Worm (Caenorhabditis elegans): ENCODE measurements around the gene bgal-1.

bgal-1 gene

ce11 chrV:11245029-11245428 is 19.2 kb upstream of the bgal-1 start:
- TF ChIP-seq W03F9.2 (tag; optimal IDR thresholded peaks at IDR 0.05) (no peak), dao-5 (tag; optimal IDR thresholded peaks at IDR 0.05) (no peak), him-1 (tag; optimal IDR thresholded peaks at IDR 0.05) (no peak)

- TF ChIP-seq him-1 (tag; optimal IDR thresholded peaks at IDR 0.05) (no peak), dao-5 (tag; optimal IDR thresholded peaks at IDR 0.05) (no peak), W03F9.2 (tag; optimal IDR thresholded peaks at IDR 0.05) (no peak)
These were observed 18.7 kb upstream of the bgal-1 start, which contains the start of gene mxl-1 for ce11 chrV:11244539-11244938. Gene mxl-1, plus strand, starts transcription at chrV:11244839.

- TF ChIP-seq W03F9.2 (tag; optimal IDR thresholded peaks at IDR 0.05), result no peak
- TF ChIP-seq him-1 (tag; optimal IDR thresholded peaks at IDR 0.05), result no peak
- TF ChIP-seq dao-5 (tag; optimal IDR thresholded peaks at IDR 0.05), result no peak
These were observed 15.8 kb upstream of the bgal-1 start, which contains the start of gene pgap-1 for ce11 chrV:11241580-11241979. Gene pgap-1, plus strand, starts transcription at chrV:11241880.

- no peak for TF ChIP-seq W03F9.2 (tag; optimal IDR thresholded peaks at IDR 0.05)
- no peak for TF ChIP-seq dao-5 (tag; optimal IDR thresholded peaks at IDR 0.05)
- TF ChIP-seq him-1 (tag; optimal IDR thresholded peaks at IDR 0.05), result no peak
These were observed 13.4 kb upstream of the bgal-1 start, which contains the start of the genes dvc-1 and ima-1 for ce11 chrV:11239187-11239725. Gene dvc-1, minus strand, starts transcription at chrV:11239331. Gene ima-1, plus strand, starts transcription at chrV:11239675.

ce11 chrV:11235876-11236275 is 10.1 kb upstream of the bgal-1 start:
- TF ChIP-seq him-1 (tag; optimal IDR thresholded peaks at IDR 0.05) (no peak), W03F9.2 (tag; optimal IDR thresholded peaks at IDR 0.05) (no peak), dao-5 (tag; optimal IDR thresholded peaks at IDR 0.05) (no peak)

- TF ChIP-seq W03F9.2 (tag; optimal IDR thresholded peaks at IDR 0.05) (no peak), dao-5 (tag; optimal IDR thresholded peaks at IDR 0.05) (no peak), him-1 (tag; optimal IDR thresholded peaks at IDR 0.05) (no peak)
These were observed 8.5 kb upstream of the bgal-1 start, which contains the start of gene T19B10.5 for ce11 chrV:11234350-11234749. Gene T19B10.5, plus strand, starts transcription at chrV:11234650.

ce11 chrV:11231177-11231576 is 5.4 kb upstream of the bgal-1 start:
- TF ChIP-seq W03F9.2 (tag; optimal IDR thresholded peaks at IDR 0.05), result no peak
- no peak for TF ChIP-seq him-1 (tag; optimal IDR thresholded peaks at IDR 0.05)
- no peak for TF ChIP-seq dao-5 (tag; optimal IDR thresholded peaks at IDR 0.05)

- no peak for TF ChIP-seq dao-5 (tag; optimal IDR thresholded peaks at IDR 0.05)
- peak; percentile 66 for TF ChIP-seq him-1 (tag; optimal IDR thresholded peaks at IDR 0.05)
- peak; percentile 72 for TF ChIP-seq W03F9.2 (tag; optimal IDR thresholded peaks at IDR 0.05)
These were observed 2.9 kb upstream of the bgal-1 start, which contains the start of gene pqn-70 for ce11 chrV:11228653-11229173. Gene pqn-70, minus strand, starts transcription at chrV:11228703.

ce11 chrV:11223698-11224097 is 2.1 kb downstream of the bgal-1 start:
- TF ChIP-seq him-1 (tag; optimal IDR thresholded peaks at IDR 0.05) (no peak), dao-5 (tag; optimal IDR thresholded peaks at IDR 0.05) (no peak), W03F9.2 (tag; optimal IDR thresholded peaks at IDR 0.05) (no peak)

ce11 chrV:11220936-11221335 is 4.9 kb downstream of the bgal-1 start, which contains the start of gene T19B10.2:
Gene T19B10.2, plus strand, starts transcription at chrV:11221302.
- TF ChIP-seq W03F9.2 (tag; optimal IDR thresholded peaks at IDR 0.05) (no peak), him-1 (tag; optimal IDR thresholded peaks at IDR 0.05) (no peak), dao-5 (tag; optimal IDR thresholded peaks at IDR 0.05) (no peak)

ce11 chrV:11220415-11220814 is 5.4 kb downstream of the bgal-1 start:
- no peak for TF ChIP-seq dao-5 (tag; optimal IDR thresholded peaks at IDR 0.05)
- TF ChIP-seq him-1 (tag; optimal IDR thresholded peaks at IDR 0.05), result no peak
- TF ChIP-seq W03F9.2 (tag; optimal IDR thresholded peaks at IDR 0.05), result no peak

ce11 chrV:11217394-11217793 is 8.4 kb downstream of the bgal-1 start, which contains the start of gene cyp-29A2:
Gene cyp-29A2, plus strand, starts transcription at chrV:11217583.
- TF ChIP-seq W03F9.2 (tag; optimal IDR thresholded peaks at IDR 0.05) (no peak), dao-5 (tag; optimal IDR thresholded peaks at IDR 0.05) (no peak), him-1 (tag; optimal IDR thresholded peaks at IDR 0.05) (no peak)

- TF ChIP-seq dao-5 (tag; optimal IDR thresholded peaks at IDR 0.05), result no peak
- TF ChIP-seq W03F9.2 (tag; optimal IDR thresholded peaks at IDR 0.05), result no peak
- no peak for TF ChIP-seq him-1 (tag; optimal IDR thresholded peaks at IDR 0.05)
These were observed 9.7 kb downstream of the bgal-1 start for ce11 chrV:11216137-11216536.

- TF ChIP-seq him-1 (tag; optimal IDR thresholded peaks at IDR 0.05) (no peak), dao-5 (tag; optimal IDR thresholded peaks at IDR 0.05) (no peak), W03F9.2 (tag; optimal IDR thresholded peaks at IDR 0.05) (no peak)
These were observed 11.2 kb downstream of the bgal-1 start for ce11 chrV:11214569-11214968.
